Worm (Caenorhabditis elegans) whole organism, L4 larva: ENCODE measurements around the gene cutl-12.

Experiments used
- T26A8.4 ChIP-seq: fragments of 200-800 bp; sonication (Bioruptor generic); IDR thresholded peaks from 2 replicates; pipeline ENCODE4 v1.3.6; 2022; ENCODE audit warnings: missing genetic modification characterization, missing compliant biosample characterization
- Y75B8A.6 ChIP-seq: fragments of 200-800 bp; sonication (Bioruptor generic); IDR thresholded peaks from 2 replicates; pipeline ENCODE4 v1.3.6; 2022; ENCODE audit warnings: missing genetic modification reagents, missing genetic modification characterization, missing compliant biosample characterization
- ZK546.5 ChIP-seq, 2 experiments: sonication (generic microtip); optimal IDR thresholded peaks; 2 replicates each; lab custom pipeline; 2017; ENCODE audit warnings: missing biosample characterization in 2 of 2, missing genetic modification characterization in 2 of 2
- egl-27 ChIP-seq: sonication (generic microtip); optimal IDR thresholded peaks from 3 replicates; lab custom pipeline; 2017; ENCODE audit warnings: missing biosample characterization, missing genetic modification reagents, missing genetic modification characterization
- fkh-10 ChIP-seq: fragments of 150-350 bp; optimal IDR thresholded peaks from 2 replicates; lab custom pipeline; 2014; ENCODE audit warnings: missing biosample characterization, missing genetic modification reagents, missing genetic modification characterization
- lin-38 ChIP-seq: fragments of 200-800 bp; sonication (Bioruptor generic); IDR thresholded peaks from 2 replicates; pipeline ENCODE4 v1.3.6; 2022; ENCODE audit warnings: missing genetic modification reagents, missing genetic modification characterization, missing compliant biosample characterization
- pqm-1 ChIP-seq: sonication (generic microtip); optimal IDR thresholded peaks from 2 replicates; lab custom pipeline; 2017; ENCODE audit warnings: missing biosample characterization, missing genetic modification characterization
- unc-62 ChIP-seq, 3 experiments: fragments of 150-350 bp in 1 of 3; sonication (generic microtip); optimal IDR thresholded peaks in 2 of 3; peaks in 1 of 3; 1 replicate in 1 of 3; 2 replicates in 2 of 3; lab custom pipeline; 2014 to 2017; ENCODE audit warnings: missing biosample characterization in 3 of 3, missing genetic modification characterization in 3 of 3, missing genetic modification reagents in 3 of 3, missing genotype in 1 of 3

ce11 chrII:8637615-8638014, 3.3 kb upstream of the cutl-12 start, which contains the start of gene vab-9:
- TF ChIP-seq fkh-10 (GFP tag; lab: Kevin White, UChicago) (no peak), lin-38 (GFP tag; lab: Robert Waterston, UW) (no peak), pqm-1 (tag; lab: Kevin White, UChicago) (no peak), unc-62 (GFP tag; optimal IDR thresholded peaks at IDR 0.05 in 1 of 2; lab: Kevin White, UChicago) (no peak), unc-62 (tag; optimal IDR thresholded peaks at IDR 0.05; lab: Kevin White, UChicago) (no peak), ZK546.5 (tag; optimal IDR thresholded peaks at IDR 0.05; lab: Kevin White, UChicago) (no peak), T26A8.4 (GFP tag; lab: Robert Waterston, UW) (no peak), egl-27 (tag; lab: Kevin White, UChicago) (no peak), Y75B8A.6 (GFP tag; lab: Robert Waterston, UW) (no peak)
